Fruit fly (Drosophila melanogaster): ENCODE results near the gene CG6761.

The CG6761 gene

dm6 chr3L:9744060-9744549 is 40.7 kb upstream of the CG6761 start (continued):
- TF ChIP-seq pum (GFP tag; optimal IDR thresholded peaks at IDR 0.05) (peak; percentile 85), CG6175 (GFP tag; IDR thresholded peaks at IDR 0.05) (peak; percentile 55; the same call in 1 of the 3 replicates), CG1832 (GFP tag; optimal IDR thresholded peaks at IDR 0.05) (no peak), abd-A (tag; optimal IDR thresholded peaks at IDR 0.05) (peak; percentile 29), CG4854 (GFP tag; optimal IDR thresholded peaks at IDR 0.05) (peak; percentile 79), Atf6 (GFP tag; IDR thresholded peaks at IDR 0.05) (peak; percentile 85), CG10979 (tag; optimal IDR thresholded peaks at IDR 0.05) (peak; percentile 96), Optix (GFP tag; IDR thresholded peaks at IDR 0.05) (peak; percentile 71), rib (GFP tag; IDR thresholded peaks at IDR 0.05) (peak; percentile 74), Hsf (GFP tag; optimal IDR thresholded peaks at IDR 0.05) (peak; percentile 68), HHEX (GFP tag; optimal IDR thresholded peaks at IDR 0.05) (peak; percentile 91), BtbVII (GFP tag; optimal IDR thresholded peaks at IDR 0.05) (peak; percentile 93), zfh2 (GFP tag; optimal IDR thresholded peaks at IDR 0.05) (peak; percentile 45), CG6854 (GFP tag; optimal IDR thresholded peaks at IDR 0.05) (peak; percentile 65), CG34376 (GFP tag; optimal IDR thresholded peaks at IDR 0.05) (peak; percentile 61), usp (GFP tag; optimal IDR thresholded peaks at IDR 0.05) (no peak), slp2 (GFP tag; optimal IDR thresholded peaks at IDR 0.05) (peak; percentile 31), mirr (GFP tag; optimal IDR thresholded peaks at IDR 0.05) (no peak), HLH4C (GFP tag; IDR thresholded peaks at IDR 0.05; ENCODE audit: partially characterized antibody) (no peak), CG8290 (GFP tag; optimal IDR thresholded peaks at IDR 0.05) (peak; percentile 56), CG8290 (tag; optimal IDR thresholded peaks at IDR 0.05) (no peak), z (GFP tag; IDR thresholded peaks at IDR 0.05) (peak; percentile 89), NfI (GFP tag; optimal IDR thresholded peaks at IDR 0.05) (peak; percentile 73), Scr (GFP tag; IDR thresholded peaks at IDR 0.05; ENCODE audit: partially characterized antibody) (no peak), hth (optimal IDR thresholded peaks at IDR 0.05) (no peak), cato (GFP tag; optimal IDR thresholded peaks at IDR 0.05; ENCODE audit: borderline replicate concordance) (peak; percentile 61), CG16813 (GFP tag; IDR thresholded peaks at IDR 0.05; ENCODE audit: partially characterized antibody) (no peak), sug (tag; optimal IDR thresholded peaks at IDR 0.05) (peak; percentile 55), Rx (GFP tag; IDR thresholded peaks at IDR 0.05) (peak; percentile 77), pb (GFP tag; optimal IDR thresholded peaks at IDR 0.05) (peak; percentile 92), btn (GFP tag; optimal IDR thresholded peaks at IDR 0.05) (peak; percentile 77), Myb (GFP tag; optimal IDR thresholded peaks at IDR 0.05) (peak; percentile 66), trem (tag; optimal IDR thresholded peaks at IDR 0.05) (peak; percentile 70), dan (GFP tag; IDR thresholded peaks at IDR 0.05) (no peak), Dad (GFP tag; optimal IDR thresholded peaks at IDR 0.05) (peak; percentile 51), amos (GFP tag; IDR thresholded peaks at IDR 0.05; ENCODE audit: partially characterized antibody) (no peak), lmd (GFP tag; IDR thresholded peaks at IDR 0.05) (peak; percentile 91), Fer3 (tag; optimal IDR thresholded peaks at IDR 0.05) (peak; percentile 83), CG9797 (GFP tag; optimal IDR thresholded peaks at IDR 0.05) (peak; percentile 10), gce (GFP tag; IDR thresholded peaks at IDR 0.05) (peak; percentile 88), D19A (tag; optimal IDR thresholded peaks at IDR 0.05) (peak; percentile 92), knrl (GFP tag; IDR thresholded peaks at IDR 0.05; ENCODE audit: partially characterized antibody) (no peak), Ets97D (GFP tag; optimal IDR thresholded peaks at IDR 0.05) (no peak), Tbp (GFP tag; optimal IDR thresholded peaks at IDR 0.05) (no peak), CG3281 (GFP tag; optimal IDR thresholded peaks at IDR 0.05) (peak; percentile 91), CG31224 (GFP tag; IDR thresholded peaks at IDR 0.05) (peak; percentile 53), Hey (tag; optimal IDR thresholded peaks at IDR 0.05) (no peak), CG1603 (tag; optimal IDR thresholded peaks at IDR 0.05) (peak; percentile 75), cg (GFP tag; optimal IDR thresholded peaks at IDR 0.05) (no peak), CG4328 (GFP tag; optimal IDR thresholded peaks at IDR 0.05) (peak; percentile 66), CG30020 (tag; optimal IDR thresholded peaks at IDR 0.05) (peak; percentile 46), pho (GFP tag; optimal IDR thresholded peaks at IDR 0.05) (peak; percentile 38)
